Worm (Caenorhabditis elegans): ENCODE measurements around the gene spe-41.

The spe-41 gene

ce11 chrIII:3470973-3471372 lies 27.0 kb upstream of the spe-41 start:
- TF ChIP-seq madf-6 (GFP tag; IDR thresholded peaks at IDR 0.05) (peak; percentile 81), madf-8 (GFP tag; conservative IDR thresholded peaks at IDR 0.05) (peak; percentile 70), D2030.7 (GFP tag; IDR thresholded peaks at IDR 0.05) (peak; percentile 31; the same call in 1 of the 2 replicates), B0035.1 (tag; optimal IDR thresholded peaks at IDR 0.05) (no peak), ceh-58 (GFP tag; IDR thresholded peaks at IDR 0.05) (no peak), xnd-1 (tag; optimal IDR thresholded peaks at IDR 0.05) (peak; percentile 74), mxl-1 (tag; optimal IDR thresholded peaks at IDR 0.05) (no peak), F33H1.4 (GFP tag; IDR thresholded peaks at IDR 0.05) (peak; percentile 86), let-607 (tag; optimal IDR thresholded peaks at IDR 0.05) (no peak), lsl-1 (GFP tag; optimal IDR thresholded peaks at IDR 0.05) (peak; percentile 90), ekl-4 (GFP tag; IDR thresholded peaks at IDR 0.05) (no peak), B0019.2 (GFP tag; conservative IDR thresholded peaks at IDR 0.05) (no peak), tbx-9 (tag; optimal IDR thresholded peaks at IDR 0.05; ENCODE audit: borderline replicate concordance) (no peak), F10E7.11 (tag; optimal IDR thresholded peaks at IDR 0.05) (no peak), egl-44 (GFP tag; IDR thresholded peaks at IDR 0.05) (no peak), hmg-20 (GFP tag; IDR thresholded peaks at IDR 0.05) (no peak), ceh-91 (GFP tag; IDR thresholded peaks at IDR 0.05) (no peak), efl-1 (GFP tag; optimal IDR thresholded peaks at IDR 0.05) (peak; percentile 58), ztf-28 (GFP tag; IDR thresholded peaks at IDR 0.05) (no peak), snpc-3.4 (tag; optimal IDR thresholded peaks at IDR 0.05) (peak; percentile 30), him-1 (tag; optimal IDR thresholded peaks at IDR 0.05) (peak; percentile 48), ccch-3 (GFP tag; optimal IDR thresholded peaks at IDR 0.05) (no peak), let-526 (GFP tag; IDR thresholded peaks at IDR 0.05) (no peak), aptf-3 (GFP tag; IDR thresholded peaks at IDR 0.05) (no peak)

ce11 chrIII:3470433-3470832 lies 26.4 kb upstream of the spe-41 start:
- no peak for TF ChIP-seq tbp1 (GFP tag; optimal IDR thresholded peaks at IDR 0.05)
- TF ChIP-seq somi-1 (GFP tag; optimal IDR thresholded peaks at IDR 0.05): no peak
- TF ChIP-seq attf-3 (GFP tag; conservative IDR thresholded peaks at IDR 0.05): no peak
- TF ChIP-seq sdz-38 (tag; optimal IDR thresholded peaks at IDR 0.05): no peak
- TF ChIP-seq dox-1 (GFP tag; IDR thresholded peaks at IDR 0.05): no peak
- TF ChIP-seq madf-3 (GFP tag; IDR thresholded peaks at IDR 0.05): no peak
- no peak for TF ChIP-seq ekl-4 (GFP tag; IDR thresholded peaks at IDR 0.05)
- no peak for TF ChIP-seq akir-1 (GFP tag; optimal IDR thresholded peaks at IDR 0.05)
- no peak for TF ChIP-seq ztf-3 (GFP tag; optimal IDR thresholded peaks at IDR 0.05)
- TF ChIP-seq hlh-12 (tag; optimal IDR thresholded peaks at IDR 0.05): no peak
- no peak for TF ChIP-seq dpl-1 (GFP tag; optimal IDR thresholded peaks at IDR 0.05)
- TF ChIP-seq ztf-28 (GFP tag; IDR thresholded peaks at IDR 0.05): no peak
- TF ChIP-seq K11D2.4 (GFP tag; IDR thresholded peaks at IDR 0.05): no peak
- TF ChIP-seq egrh-3 (GFP tag; IDR thresholded peaks at IDR 0.05): no peak
- no peak for TF ChIP-seq snpc-1.3 (tag; optimal IDR thresholded peaks at IDR 0.05; ENCODE audit: insufficient read depth)
- no peak for TF ChIP-seq lsy-27 (tag; optimal IDR thresholded peaks at IDR 0.05; ENCODE audit: borderline replicate concordance, insufficient read depth)
- TF ChIP-seq nhr-90 (tag; optimal IDR thresholded peaks at IDR 0.05): no peak

Data from whole organism, young adult.